In the genomic region with DNA sequence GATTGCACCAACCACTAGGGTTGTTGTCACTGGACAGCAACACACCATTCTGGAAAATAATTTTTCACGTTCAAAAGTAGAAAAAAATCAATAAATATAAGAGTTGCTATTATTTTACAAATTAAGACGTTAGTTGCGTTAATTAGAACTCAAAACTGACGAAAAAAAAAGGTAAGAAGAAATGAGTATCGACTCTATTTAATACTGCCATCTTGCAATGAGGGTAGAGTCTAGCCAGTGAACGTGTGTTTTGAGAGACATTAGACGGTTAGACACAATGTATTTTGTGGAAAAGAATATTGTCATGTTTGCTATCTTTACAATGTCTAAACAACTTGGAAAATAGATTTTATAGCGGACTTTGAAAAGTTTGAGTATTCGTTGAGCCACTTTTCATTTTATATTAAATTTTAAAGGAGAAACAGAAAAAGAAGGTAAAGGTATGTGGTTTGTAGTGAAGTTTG, we compare ENCODE assay signal across 2 worm cellular contexts.
TF ChIP-seq lines count a peak whose summit lies in the region.

Gene cdr-6 (minus strand): TSS at position 51 of the 464 bp plus-strand sequence.

TF ChIP-seq in whole organism, L1 larva, 84 proteins besides CTCF, POLR2A, EP300 and RAD21 (continued from another document):
- peak in 1 of 2 experiments; percentile 6 for TF ChIP-seq lin-35 (GFP tag; optimal IDR thresholded peaks at IDR 0.05; lab: Kevin White, UChicago)
- peak; percentile 42 for TF ChIP-seq lin-14 (GFP tag; optimal IDR thresholded peaks at IDR 0.05; lab: Kevin White, UChicago)

TF ChIP-seq in whole organism, L4 larva, 104 proteins besides CTCF, POLR2A, EP300 and RAD21 (continued from another document):
- no peak for TF ChIP-seq cey-2 (tag; optimal IDR thresholded peaks at IDR 0.05; lab: Kevin White, UChicago; ENCODE audit: borderline replicate concordance, insufficient read depth)
- peak; percentile 34 for TF ChIP-seq nhr-102 (tag; optimal IDR thresholded peaks at IDR 0.05; lab: Kevin White, UChicago)
- TF ChIP-seq egl-43 (GFP tag; IDR thresholded peaks at IDR 0.05; lab: Robert Waterston, UW) = no peak
- peak; percentile 17 for TF ChIP-seq hlh-30 (tag; optimal IDR thresholded peaks at IDR 0.05; lab: Kevin White, UChicago; ENCODE audit: insufficient read depth)
- no peak for TF ChIP-seq zfp-2 (tag; optimal IDR thresholded peaks at IDR 0.05; lab: Kevin White, UChicago)
- no peak for TF ChIP-seq pha-4 (GFP tag; IDR thresholded peaks at IDR 0.05; lab: Robert Waterston, UW)
- TF ChIP-seq pha-4 (tag; optimal IDR thresholded peaks at IDR 0.05; lab: Kevin White, UChicago) = no peak
- no peak for TF ChIP-seq dmd-8 (GFP tag; IDR thresholded peaks at IDR 0.05; lab: Robert Waterston, UW)
- no peak for TF ChIP-seq egl-27 (tag; optimal IDR thresholded peaks at IDR 0.05; lab: Kevin White, UChicago)
- TF ChIP-seq daf-16 (GFP tag; optimal IDR thresholded peaks at IDR 0.05; lab: Kevin White, UChicago) = no peak
- TF ChIP-seq daf-16 (tag; optimal IDR thresholded peaks at IDR 0.05; lab: Kevin White, UChicago) = peak; percentile 79
- peak; percentile 26 for TF ChIP-seq hlh-11 (tag; optimal IDR thresholded peaks at IDR 0.05; lab: Kevin White, UChicago)
- no peak for TF ChIP-seq spr-1 (tag; optimal IDR thresholded peaks at IDR 0.05; lab: Kevin White, UChicago)
- no peak for TF ChIP-seq D1046.2 (GFP tag; IDR thresholded peaks at IDR 0.05; lab: Robert Waterston, UW)
- TF ChIP-seq ZK337.2 (GFP tag; IDR thresholded peaks at IDR 0.05; lab: Robert Waterston, UW) = no peak
- no peak for TF ChIP-seq F37D6.2 (tag; optimal IDR thresholded peaks at IDR 0.05; lab: Kevin White, UChicago)
- no peak for TF ChIP-seq ces-1 (GFP tag; optimal IDR thresholded peaks at IDR 0.05; lab: Kevin White, UChicago)
- TF ChIP-seq unc-39 (tag; optimal IDR thresholded peaks at IDR 0.05; lab: Kevin White, UChicago) = no peak
- TF ChIP-seq nhr-6 (tag; optimal IDR thresholded peaks at IDR 0.05; lab: Kevin White, UChicago) = peak; percentile 52
- no peak for TF ChIP-seq R02D3.7 (tag; optimal IDR thresholded peaks at IDR 0.05; lab: Kevin White, UChicago)
- TF ChIP-seq ztf-11 (tag; optimal IDR thresholded peaks at IDR 0.05; lab: Kevin White, UChicago) = no peak
- TF ChIP-seq lim-7 (GFP tag; IDR thresholded peaks at IDR 0.05; lab: Robert Waterston, UW) = no peak
- TF ChIP-seq nhr-111 (GFP tag; optimal IDR thresholded peaks at IDR 0.05; lab: Kevin White, UChicago) = no peak
- no peak for TF ChIP-seq duxl-1 (tag; optimal IDR thresholded peaks at IDR 0.05; lab: Kevin White, UChicago; ENCODE audit: poor library complexity)
- peak; percentile 45 for TF ChIP-seq dve-1 (tag; optimal IDR thresholded peaks at IDR 0.05; lab: Kevin White, UChicago; ENCODE audit: insufficient read depth)
- peak; percentile 51 for TF ChIP-seq dmd-6 (GFP tag; IDR thresholded peaks at IDR 0.05; lab: Robert Waterston, UW)
- TF ChIP-seq zip-2 (tag; optimal IDR thresholded peaks at IDR 0.05; lab: Kevin White, UChicago) = no peak
- TF ChIP-seq nhr-48 (tag; optimal IDR thresholded peaks at IDR 0.05; lab: Kevin White, UChicago) = peak; percentile 13
